Worm (Caenorhabditis elegans): Measurements from ENCODE around the gene acdh-2.

DNA sequence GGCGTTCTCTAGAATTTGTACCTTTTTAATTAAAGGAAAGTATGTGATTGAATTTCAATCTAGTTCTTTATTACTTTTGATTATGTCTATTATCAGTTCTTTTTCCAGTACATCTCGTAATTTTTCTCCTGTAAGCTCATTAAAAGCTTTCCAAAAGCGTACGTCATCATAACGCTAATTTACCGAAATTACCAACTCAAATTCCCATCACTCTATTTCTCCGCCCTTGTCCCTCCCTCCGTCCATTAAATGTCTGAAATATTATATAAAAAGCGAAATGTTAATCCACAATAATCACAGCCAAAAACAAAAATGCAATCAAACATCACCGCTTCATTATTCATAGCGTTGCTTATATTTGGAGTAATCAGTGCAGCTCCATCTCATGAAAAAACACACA, 7.0 kb upstream of the acdh-2 start, which contains the start of gene ins-12:
- TF ChIP-seq ama-1 (optimal IDR thresholded peaks at IDR 0.05) (no peak), nhr-12 (tag; optimal IDR thresholded peaks at IDR 0.05) (no peak), nhr-77 (tag; optimal IDR thresholded peaks at IDR 0.05) (no peak), alr-1 (tag; optimal IDR thresholded peaks at IDR 0.05) (no peak), fos-1 (tag; optimal IDR thresholded peaks at IDR 0.05) (no peak), nhr-6 (tag; optimal IDR thresholded peaks at IDR 0.05) (no peak), snpc-4 (tag; optimal IDR thresholded peaks at IDR 0.05) (no peak), nhr-237 (tag; optimal IDR thresholded peaks at IDR 0.05) (no peak), unc-62 (GFP tag; optimal IDR thresholded peaks at IDR 0.05) (no peak), zag-1 (tag; optimal IDR thresholded peaks at IDR 0.05) (no peak), lin-11 (tag; optimal IDR thresholded peaks at IDR 0.05) (no peak), nhr-21 (tag; optimal IDR thresholded peaks at IDR 0.05) (no peak), skn-1 (tag; optimal IDR thresholded peaks at IDR 0.05) (no peak)
